Fruit fly (Drosophila melanogaster) whole organism, embryonic: ENCODE measurements around the gene Wdfy2.

Experiments
- Bdp1 ChIP-seq: fragments of 200-800 bp; sonication (Bioruptor generic); optimal IDR thresholded peaks from 3 replicates; lab custom pipeline; 2016; ENCODE audit warnings: missing biosample characterization, missing genetic modification characterization
- C15 ChIP-seq: fragments of 200-800 bp; sonication (Bioruptor generic); IDR thresholded peaks from 3 replicates; pipeline ENCODE4 v1.3.6; 2022; ENCODE audit warnings: missing biosample characterization, missing genetic modification characterization
- CG10267 ChIP-seq: fragments of 200-800 bp; sonication (Bioruptor generic); optimal IDR thresholded peaks from 2 replicates; lab custom pipeline; 2018; ENCODE audit warnings: missing biosample characterization, mild to moderate bottlenecking, missing genetic modification characterization, moderate library complexity
- CG11696 ChIP-seq: fragments of 200-800 bp; sonication (Bioruptor generic); IDR thresholded peaks from 2 replicates; pipeline ENCODE4 v1.3.6; 2022; ENCODE audit warnings: missing biosample characterization, missing genetic modification characterization
- CG1792 ChIP-seq: fragments of 200-800 bp; sonication (Bioruptor generic); optimal IDR thresholded peaks from 2 replicates; lab custom pipeline; 2016; ENCODE audit warnings: missing biosample characterization, missing genetic modification characterization
- CG2116 ChIP-seq: fragments of 200-800 bp; sonication (Bioruptor generic); optimal IDR thresholded peaks from 3 replicates; lab custom pipeline; 2018; ENCODE audit warnings: missing biosample characterization, mild to moderate bottlenecking, missing genetic modification characterization
- CG30431 ChIP-seq: fragments of 200-800 bp; sonication (Bioruptor generic); optimal IDR thresholded peaks from 2 replicates; lab custom pipeline; 2017; ENCODE audit warnings: missing biosample characterization, missing genetic modification characterization
- CG33213 ChIP-seq: fragments of 200-800 bp; sonication (Bioruptor generic); optimal IDR thresholded peaks from 3 replicates; lab custom pipeline; 2016; ENCODE audit warnings: missing biosample characterization, missing genetic modification characterization
- CG3407 ChIP-seq: fragments of 200-800 bp; sonication (Bioruptor generic); optimal IDR thresholded peaks from 2 replicates; lab custom pipeline; 2018; ENCODE audit warnings: missing biosample characterization, mild to moderate bottlenecking, missing genetic modification characterization
- CG34376 ChIP-seq: fragments of 200-800 bp; sonication (Bioruptor generic); optimal IDR thresholded peaks from 2 replicates; lab custom pipeline; 2018; ENCODE audit warnings: missing biosample characterization, mild to moderate bottlenecking, missing genetic modification characterization
- CG42726 ChIP-seq: fragments of 200-800 bp; sonication (Bioruptor generic); IDR thresholded peaks from 2 replicates; pipeline ENCODE4 v1.3.6; 2022; ENCODE audit warnings: missing biosample characterization, missing genetic modification characterization; ENCODE audit not compliant: partially characterized antibody
- CG43689 ChIP-seq: fragments of 200-800 bp; sonication (Bioruptor generic); IDR thresholded peaks from 2 replicates; pipeline ENCODE4 v1.3.6; 2022; ENCODE audit warnings: missing biosample characterization, missing genetic modification characterization
- CG4617 ChIP-seq: fragments of 200-800 bp; sonication (Bioruptor generic); optimal IDR thresholded peaks from 3 replicates; lab custom pipeline; 2016; ENCODE audit warnings: missing biosample characterization, missing genetic modification characterization, borderline replicate concordance
- CG6689 ChIP-seq: fragments of 200-800 bp; sonication (Bioruptor generic); IDR thresholded peaks from 2 replicates; pipeline ENCODE4 v1.3.6; 2022; ENCODE audit warnings: missing biosample characterization, missing genetic modification characterization
- CG7839 ChIP-seq: fragments of 200-800 bp; sonication (Bioruptor generic); optimal IDR thresholded peaks from 3 replicates; lab custom pipeline; 2018; ENCODE audit warnings: missing biosample characterization, mild to moderate bottlenecking, missing genetic modification characterization, moderate library complexity
- CG9876 ChIP-seq: fragments of 200-800 bp; sonication (Bioruptor generic); optimal IDR thresholded peaks from 2 replicates; lab custom pipeline; 2016; ENCODE audit warnings: missing biosample characterization, missing genetic modification characterization
- Camta ChIP-seq: fragments of 200-800 bp; sonication (Bioruptor generic); optimal IDR thresholded peaks from 2 replicates; lab custom pipeline; 2016; ENCODE audit warnings: missing biosample characterization, missing genetic modification characterization
- Dip2 ChIP-seq: fragments of 200-800 bp; sonication (Bioruptor generic); IDR thresholded peaks from 2 replicates; pipeline ENCODE4 v1.3.6; 2022; ENCODE audit warnings: missing biosample characterization, missing genetic modification characterization
- Dll ChIP-seq: fragments of 200-800 bp; sonication (Bioruptor generic); IDR thresholded peaks from 4 replicates; pipeline ENCODE4 v1.3.6; 2022; ENCODE audit warnings: missing biosample characterization, missing genetic modification characterization; ENCODE audit not compliant: partially characterized antibody
- Elba2 ChIP-seq: fragments of 200-800 bp; sonication (Bioruptor generic); optimal IDR thresholded peaks from 3 replicates; lab custom pipeline; 2016; ENCODE audit warnings: missing biosample characterization, missing genetic modification characterization
- Ets97D ChIP-seq: fragments of 200-800 bp; sonication (Bioruptor generic); optimal IDR thresholded peaks from 3 replicates; lab custom pipeline; 2016; ENCODE audit warnings: missing biosample characterization, missing genetic modification characterization
- MBD-R2 ChIP-seq: fragments of 200-800 bp; sonication (Bioruptor generic); IDR thresholded peaks from 2 replicates; pipeline ENCODE4 v1.3.6; 2022; ENCODE audit warnings: missing biosample characterization, missing genetic modification characterization
- Mad ChIP-seq: fragments of 200-800 bp; sonication (Bioruptor generic); optimal IDR thresholded peaks from 2 replicates; lab custom pipeline; 2016; ENCODE audit warnings: missing biosample characterization, missing genetic modification characterization
- Optix ChIP-seq: fragments of 200-800 bp; sonication (Bioruptor generic); IDR thresholded peaks from 3 replicates; pipeline ENCODE4 v1.3.6; 2022; ENCODE audit warnings: missing biosample characterization, missing genetic modification characterization
- Sry-β ChIP-seq: fragments of 200-800 bp; sonication (Bioruptor generic); optimal IDR thresholded peaks from 2 replicates; lab custom pipeline; 2018; ENCODE audit warnings: missing biosample characterization, mild to moderate bottlenecking, missing genetic modification characterization, moderate library complexity
- Vsx1 ChIP-seq: fragments of 200-800 bp; sonication (Bioruptor generic); optimal IDR thresholded peaks from 2 replicates; lab custom pipeline; 2017; ENCODE audit warnings: missing biosample characterization, mild to moderate bottlenecking, missing genetic modification characterization, missing genetic modification reagents
- ab ChIP-seq: fragments of 200-800 bp; sonication (Bioruptor generic); optimal IDR thresholded peaks from 2 replicates; lab custom pipeline; 2016; ENCODE audit warnings: missing biosample characterization, missing genetic modification characterization
- ara ChIP-seq: fragments of 200-800 bp; sonication (Bioruptor generic); IDR thresholded peaks from 2 replicates; pipeline ENCODE4 v1.3.6; 2022; ENCODE audit warnings: missing biosample characterization, missing genetic modification characterization
- bsh ChIP-seq, 2 experiments: fragments of 200-800 bp; sonication (Bioruptor generic); optimal IDR thresholded peaks; 2 replicates each; lab custom pipeline; 2017 to 2018; ENCODE audit warnings: mild to moderate bottlenecking in 2 of 2, missing biosample characterization in 2 of 2, missing genetic modification characterization in 2 of 2, moderate library complexity in 1 of 2
- cato ChIP-seq: fragments of 200-800 bp; sonication (Bioruptor generic); optimal IDR thresholded peaks from 2 replicates; lab custom pipeline; 2016; ENCODE audit warnings: missing biosample characterization, missing genetic modification characterization, borderline replicate concordance
- cg ChIP-seq: fragments of 200-800 bp; sonication (Bioruptor generic); optimal IDR thresholded peaks from 3 replicates; lab custom pipeline; 2019; ENCODE audit warnings: missing biosample characterization, mild to moderate bottlenecking, missing genetic modification characterization, moderate library complexity
- chif ChIP-seq, 2 experiments: fragments of 200-800 bp; sonication (Bioruptor generic); optimal IDR thresholded peaks; 3 replicates each; lab custom pipeline; 2016; ENCODE audit warnings: missing biosample characterization in 2 of 2, missing genetic modification characterization in 2 of 2
- croc ChIP-seq: fragments of 200-800 bp; sonication (Bioruptor generic); conservative IDR thresholded peaks from 3 replicates; pipeline ENCODE4 v1.3.6; 2022; ENCODE audit warnings: missing biosample characterization, missing genetic modification characterization
- ftz-f1 ChIP-seq: fragments of 200-800 bp; sonication (Bioruptor generic); optimal IDR thresholded peaks from 2 replicates; lab custom pipeline; 2016; ENCODE audit warnings: missing biosample characterization, missing genetic modification characterization
- gem ChIP-seq: fragments of 200-800 bp; sonication (Bioruptor generic); optimal IDR thresholded peaks from 2 replicates; lab custom pipeline; 2019; ENCODE audit warnings: missing biosample characterization, mild to moderate bottlenecking, missing genetic modification characterization, moderate library complexity
- gt ChIP-seq: fragments of 200-800 bp; sonication (Bioruptor generic); IDR thresholded peaks from 2 replicates; pipeline ENCODE4 v1.3.6; 2022; ENCODE audit warnings: missing biosample characterization, missing genetic modification characterization
- klu ChIP-seq: fragments of 200-800 bp; sonication (Bioruptor generic); IDR thresholded peaks from 2 replicates; pipeline ENCODE4 v1.3.6; 2022; ENCODE audit warnings: missing biosample characterization, missing genetic modification characterization
- p53 ChIP-seq: fragments of 200-800 bp; sonication (Bioruptor generic); optimal IDR thresholded peaks from 2 replicates; lab custom pipeline; 2016; ENCODE audit warnings: missing biosample characterization, missing genetic modification characterization
- pita ChIP-seq: fragments of 200-800 bp; sonication (Bioruptor generic); optimal IDR thresholded peaks from 2 replicates; lab custom pipeline; 2017; ENCODE audit warnings: missing biosample characterization, mild to moderate bottlenecking, missing genetic modification characterization
- pum ChIP-seq: fragments of 200-800 bp; sonication (Bioruptor generic); optimal IDR thresholded peaks from 2 replicates; lab custom pipeline; 2016; ENCODE audit warnings: missing biosample characterization, missing genetic modification characterization
- pzg ChIP-seq: fragments of 200-800 bp; sonication (Bioruptor generic); optimal IDR thresholded peaks from 3 replicates; lab custom pipeline; 2018; ENCODE audit warnings: missing biosample characterization, mild to moderate bottlenecking, missing genetic modification characterization, moderate library complexity
- row ChIP-seq: fragments of 200-800 bp; sonication (Bioruptor generic); IDR thresholded peaks from 3 replicates; pipeline ENCODE4 v1.3.6; 2022; ENCODE audit warnings: missing biosample characterization, missing genetic modification characterization
- schlank ChIP-seq: fragments of 200-800 bp; sonication (Bioruptor generic); optimal IDR thresholded peaks from 2 replicates; lab custom pipeline; 2018; ENCODE audit warnings: missing biosample characterization, mild to moderate bottlenecking, missing genetic modification characterization
- sd ChIP-seq: fragments of 200-800 bp; sonication (Bioruptor generic); optimal IDR thresholded peaks from 3 replicates; lab custom pipeline; 2018; ENCODE audit warnings: missing biosample characterization, mild to moderate bottlenecking, missing genetic modification characterization, moderate library complexity
- seq ChIP-seq: fragments of 200-800 bp; sonication (Bioruptor generic); IDR thresholded peaks from 2 replicates; pipeline ENCODE4 v1.3.6; 2022; ENCODE audit warnings: missing biosample characterization, missing genetic modification characterization
- sqz ChIP-seq: fragments of 200-800 bp; sonication (Bioruptor generic); optimal IDR thresholded peaks from 3 replicates; lab custom pipeline; 2018; ENCODE audit warnings: missing biosample characterization, mild to moderate bottlenecking, missing genetic modification characterization
- ttk ChIP-seq: fragments of 200-800 bp; sonication (Bioruptor generic); IDR thresholded peaks from 2 replicates; pipeline ENCODE4 v2.1.2; 2022; ENCODE audit warnings: missing biosample characterization, missing genetic modification characterization
- zen2 ChIP-seq: fragments of 200-800 bp; sonication (Bioruptor generic); IDR thresholded peaks from 3 replicates; pipeline ENCODE4 v1.3.6; 2022; ENCODE audit warnings: missing biosample characterization, missing genetic modification characterization; ENCODE audit not compliant: partially characterized antibody
- zf30C ChIP-seq: fragments of 200-800 bp; sonication (Bioruptor generic); optimal IDR thresholded peaks from 3 replicates; lab custom pipeline; 2018; ENCODE audit warnings: missing biosample characterization, mild to moderate bottlenecking, missing genetic modification characterization
- zfh1 ChIP-seq: fragments of 200-800 bp; sonication (Bioruptor generic); IDR thresholded peaks from 3 replicates; pipeline ENCODE4 v1.3.6; 2022; ENCODE audit warnings: missing biosample characterization, missing genetic modification characterization

The Wdfy2 gene

DNA sequence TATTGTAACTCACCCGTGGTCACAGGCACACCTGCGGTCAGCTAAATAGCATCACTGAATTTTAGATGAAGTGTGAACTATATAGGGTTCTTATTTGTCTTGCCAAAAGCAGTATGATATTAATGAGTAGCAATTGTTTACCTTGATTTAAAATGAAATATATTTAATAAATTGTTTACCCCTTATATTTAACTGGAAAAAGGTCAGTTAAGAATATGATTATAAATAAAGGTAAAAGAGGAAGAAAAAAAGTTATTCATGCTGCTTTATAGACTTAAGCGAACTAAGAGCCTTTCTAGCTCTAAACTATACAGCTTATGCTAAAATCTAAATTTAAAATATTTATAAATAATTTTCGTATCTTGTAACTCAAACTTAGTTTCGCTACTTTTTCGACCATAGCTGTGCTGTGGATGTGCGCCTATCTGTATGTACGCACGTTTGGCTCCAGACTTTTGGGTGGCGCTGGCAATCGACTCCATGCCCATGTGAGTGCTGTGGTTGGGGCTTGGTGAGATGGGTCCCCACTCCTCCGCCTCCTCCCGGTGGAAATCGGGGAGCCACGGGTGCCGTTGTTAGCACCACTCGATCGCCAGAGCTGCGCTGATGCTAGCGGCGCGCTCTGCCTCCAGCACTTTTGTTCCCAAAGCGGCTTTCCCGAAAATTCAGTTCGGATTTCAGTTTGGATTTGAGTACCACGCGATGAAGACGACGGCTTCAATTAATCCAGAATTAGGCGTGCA is 19.1 kb downstream of the Wdfy2 start, which contains the start of gene loh (continued):
- TF ChIP-seq MBD-R2 (GFP tag; lab: Robert Waterston, UW) (no peak), zen2 (GFP tag; lab: Robert Waterston, UW) (no peak), ttk (0 out of 2 replicates have a peak, but pooled peaks have one; percentile 38), sd (no peak), Mad (GFP tag; lab: Kevin White, UChicago) (no peak), Ets97D (no peak), ab (no peak), Vsx1 (GFP tag; lab: Kevin White, UChicago) (peak; percentile 38), sqz (GFP tag; lab: Kevin White, UChicago) (no peak), chif (GFP tag; optimal IDR thresholded peaks at IDR 0.05; lab: Kevin White, UChicago) (no peak), cg (GFP tag; lab: Kevin White, UChicago) (peak; percentile 3), CG30431 (GFP tag; lab: Kevin White, UChicago) (no peak), bsh (GFP tag; optimal IDR thresholded peaks at IDR 0.05; lab: Kevin White, UChicago) (peak in 1 of 2 experiments; percentile 63), croc (peak; percentile 33; the same call in 2 of the 3 replicates), seq (GFP tag; lab: Robert Waterston, UW) (0 out of 2 replicates have a peak, but pooled peaks have one; percentile 22), pita (GFP tag; lab: Kevin White, UChicago) (no peak), p53 (GFP tag; lab: Kevin White, UChicago) (no peak), C15 (GFP tag; lab: Robert Waterston, UW) (no peak), gt (no peak), ara (GFP tag; lab: Robert Waterston, UW) (no peak; the same call in 1 of the 2 replicates), klu (GFP tag; lab: Robert Waterston, UW) (no peak), CG33213 (GFP tag; lab: Kevin White, UChicago) (no peak), Bdp1 (GFP tag; lab: Kevin White, UChicago) (no peak), gem (tag; lab: Kevin White, UChicago) (peak; percentile 79), schlank (tag; lab: Kevin White, UChicago) (no peak), CG42726 (GFP tag; lab: Robert Waterston, UW) (no peak), CG7839 (no peak), Elba2 (no peak), CG43689 (GFP tag; lab: Robert Waterston, UW) (no peak), CG6689 (GFP tag; lab: Robert Waterston, UW) (peak; percentile 55), cato (GFP tag; lab: Kevin White, UChicago) (peak; percentile 21), Dll (no peak), pzg (GFP tag; lab: Kevin White, UChicago) (no peak), CG1792 (GFP tag; lab: Kevin White, UChicago) (no peak), CG2116 (no peak), CG3407 (GFP tag; lab: Kevin White, UChicago) (peak; percentile 40), CG9876 (GFP tag; lab: Kevin White, UChicago) (no peak), zf30C (GFP tag; lab: Kevin White, UChicago) (no peak), Sry-β (GFP tag; lab: Kevin White, UChicago) (peak; percentile 30), Camta (GFP tag; lab: Kevin White, UChicago) (no peak), CG4617 (GFP tag; lab: Kevin White, UChicago) (no peak), CG34376 (GFP tag; lab: Kevin White, UChicago) (no peak), CG11696 (peak; percentile 75), CG10267 (tag; lab: Kevin White, UChicago) (peak; percentile 64), zfh1 (0 out of 3 replicates have a peak, but pooled peaks have one; percentile 40), Optix (no peak), row (GFP tag; lab: Robert Waterston, UW) (peak; percentile 76), Dip2 (GFP tag; lab: Robert Waterston, UW) (no peak), ftz-f1 (GFP tag; lab: Kevin White, UChicago) (no peak), pum (no peak)
